Fruit fly (Drosophila melanogaster) S2 (cell line): ENCODE data around the gene CG34325.

Source experiments
- CG8478 ChIP-seq: fragments of >200 bp; optimal IDR thresholded peaks from 2 replicates; lab custom pipeline; 2018
- CTCF ChIP-seq, 2 experiments: fragments of >200 bp; optimal IDR thresholded peaks; 2 replicates each; lab custom pipeline; 2018

DNA sequence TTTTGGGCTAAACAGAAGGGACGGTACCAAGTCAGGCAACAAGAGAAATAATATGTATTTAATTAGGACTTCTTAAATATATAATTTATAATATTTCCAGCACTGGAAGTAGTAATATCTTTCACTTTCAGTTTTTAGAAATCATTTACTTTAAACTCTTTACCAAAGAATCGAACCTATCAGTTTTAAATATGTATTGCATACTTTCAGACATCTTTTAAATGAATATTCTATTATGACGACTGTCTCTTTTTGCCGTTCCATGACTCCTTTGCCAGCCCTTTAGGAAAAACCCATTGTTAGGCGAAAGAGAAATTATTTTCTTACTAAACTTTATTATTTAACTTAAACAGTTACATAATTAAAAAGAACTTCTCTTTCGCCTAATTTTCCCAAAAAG is 36.4 kb upstream of the CG34325 start:
- no peak for TF ChIP-seq CG8478
- TF ChIP-seq CTCF (optimal IDR thresholded peaks at IDR 0.05; lab: Kevin White, UChicago) = no peak
